Worm (Caenorhabditis elegans) whole organism, young adult: Measurements from ENCODE around the gene C49F8.3.

Experiments
- B0261.1 ChIP-seq: sonication (generic microtip); optimal IDR thresholded peaks from 2 replicates; lab custom pipeline; 2016; ENCODE audit warnings: mild to moderate bottlenecking, missing genetic modification characterization, moderate library complexity, missing compliant biosample characterization
- D2030.7 ChIP-seq: fragments of 200-800 bp; sonication (Bioruptor generic); IDR thresholded peaks from 2 replicates; pipeline ENCODE4 v1.3.6; 2022; ENCODE audit warnings: missing genetic modification reagents, missing genetic modification characterization, missing compliant biosample characterization
- F22D6.2 ChIP-seq: sonication (generic microtip); optimal IDR thresholded peaks from 2 replicates; lab custom pipeline; 2016; ENCODE audit warnings: mild to moderate bottlenecking, missing genetic modification characterization, missing compliant biosample characterization
- F23B12.7 ChIP-seq: sonication (generic microtip); optimal IDR thresholded peaks from 2 replicates; lab custom pipeline; 2017; ENCODE audit warnings: missing genetic modification characterization, mild to moderate bottlenecking, missing compliant biosample characterization, antibody characterized with exemption, moderate library complexity; ENCODE audit not compliant: insufficient read depth
- F49E8.2 ChIP-seq: sonication (generic microtip); optimal IDR thresholded peaks from 3 replicates; lab custom pipeline; 2017; ENCODE audit warnings: missing genetic modification characterization, mild to moderate bottlenecking, missing compliant biosample characterization, antibody characterized with exemption, moderate library complexity; ENCODE audit not compliant: insufficient read depth
- F52B5.7 ChIP-seq: sonication (generic microtip); optimal IDR thresholded peaks from 2 replicates; lab custom pipeline; 2016; ENCODE audit warnings: mild to moderate bottlenecking, missing genetic modification characterization, missing compliant biosample characterization
- F57A8.1 ChIP-seq: fragments of 200-800 bp; sonication (Bioruptor generic); optimal IDR thresholded peaks from 2 replicates; lab custom pipeline; 2018; ENCODE audit warnings: mild to moderate bottlenecking, missing genetic modification characterization, moderate library complexity, missing compliant biosample characterization
- T26A5.8 ChIP-seq: sonication (generic microtip); optimal IDR thresholded peaks from 2 replicates; lab custom pipeline; 2016; ENCODE audit warnings: missing genetic modification characterization, missing compliant biosample characterization
- Y95B8A.8 ChIP-seq: fragments of 200-800 bp; sonication (Bioruptor generic); IDR thresholded peaks from 2 replicates; pipeline ENCODE4 v1.3.6; 2022; ENCODE audit warnings: missing genetic modification reagents, missing genetic modification characterization, missing compliant biosample characterization
- ZK185.1 ChIP-seq: sonication (generic microtip); optimal IDR thresholded peaks from 2 replicates; lab custom pipeline; 2016; ENCODE audit warnings: mild to moderate bottlenecking, missing genetic modification characterization, missing compliant biosample characterization; ENCODE audit not compliant: poor library complexity, severe bottlenecking
- attf-5 ChIP-seq: fragments of 200-800 bp; sonication (Bioruptor generic); optimal IDR thresholded peaks from 2 replicates; lab custom pipeline; 2018; ENCODE audit warnings: mild to moderate bottlenecking, missing genetic modification characterization, missing compliant biosample characterization
- attf-6 ChIP-seq: fragments of 200-800 bp; sonication (Bioruptor generic); IDR thresholded peaks from 2 replicates; pipeline ENCODE4 v1.3.6; 2022; ENCODE audit warnings: missing genetic modification reagents, missing genetic modification characterization, missing compliant biosample characterization
- bed-1 ChIP-seq: fragments of 200-800 bp; sonication (Bioruptor generic); IDR thresholded peaks from 2 replicates; pipeline ENCODE4 v1.3.6; 2022; ENCODE audit warnings: missing genetic modification reagents, missing genetic modification characterization, missing compliant biosample characterization
- ceh-58 ChIP-seq: fragments of 200-800 bp; sonication (Bioruptor generic); IDR thresholded peaks from 2 replicates; pipeline ENCODE4 v1.3.6; 2022; ENCODE audit warnings: missing genetic modification characterization, missing compliant biosample characterization
- ceh-79 ChIP-seq: sonication (generic microtip); optimal IDR thresholded peaks from 2 replicates; lab custom pipeline; 2017; ENCODE audit warnings: mild to moderate bottlenecking, missing genetic modification characterization, missing compliant biosample characterization
- die-1 ChIP-seq: sonication (generic microtip); optimal IDR thresholded peaks from 2 replicates; lab custom pipeline; 2016; ENCODE audit warnings: missing genotype, mild to moderate bottlenecking, missing genetic modification characterization, missing compliant biosample characterization
- dox-1 ChIP-seq: fragments of 200-800 bp; sonication (Bioruptor generic); IDR thresholded peaks from 2 replicates; pipeline ENCODE4 v1.3.6; 2022; ENCODE audit warnings: missing genetic modification reagents, missing genetic modification characterization, missing compliant biosample characterization
- egl-44 ChIP-seq: fragments of 200-800 bp; sonication (Bioruptor generic); IDR thresholded peaks from 2 replicates; pipeline ENCODE4 v1.3.6; 2022; ENCODE audit warnings: missing genetic modification reagents, missing genetic modification characterization, missing compliant biosample characterization
- ekl-4 ChIP-seq: fragments of 200-800 bp; sonication (Bioruptor generic); IDR thresholded peaks from 2 replicates; pipeline ENCODE4 v1.3.6; 2022; ENCODE audit warnings: missing genetic modification reagents, missing genetic modification characterization, missing compliant biosample characterization
- ets-4 ChIP-seq: fragments of 200-800 bp; sonication (Bioruptor generic); optimal IDR thresholded peaks from 2 replicates; lab custom pipeline; 2018; ENCODE audit warnings: mild to moderate bottlenecking, missing genetic modification characterization, missing compliant biosample characterization
- hrde-1 ChIP-seq: sonication (generic microtip); optimal IDR thresholded peaks from 2 replicates; lab custom pipeline; 2016; ENCODE audit warnings: missing genetic modification characterization, mild to moderate bottlenecking, missing compliant biosample characterization, moderate library complexity, missing genotype, missing genetic modification reagents, borderline replicate concordance
- lag-1 ChIP-seq: fragments of 200-800 bp; sonication (Bioruptor generic); IDR thresholded peaks from 2 replicates; pipeline ENCODE4 v1.3.6; 2022; ENCODE audit warnings: missing genetic modification reagents, missing genetic modification characterization, missing compliant biosample characterization
- let-607 ChIP-seq, 2 experiments: fragments of 200-800 bp in 1 of 2; sonication (Bioruptor generic) in 1 of 2; sonication (generic microtip) in 1 of 2; optimal IDR thresholded peaks; 2 replicates each; lab custom pipeline; 2016 to 2018; ENCODE audit warnings: mild to moderate bottlenecking in 2 of 2, missing compliant biosample characterization in 2 of 2, missing genetic modification characterization in 2 of 2, moderate library complexity in 2 of 2, missing genotype in 1 of 2
- lin-35 ChIP-seq, 3 experiments: fragments of 150-350 bp in 2 of 3; sonication (generic microtip) in 1 of 3; optimal IDR thresholded peaks; 2 replicates each; lab custom pipeline; 2014 to 2018; ENCODE audit warnings: missing biosample characterization in 3 of 3, missing genetic modification characterization in 3 of 3, missing genetic modification reagents in 3 of 3
- lin-40 ChIP-seq: sonication (generic microtip); optimal IDR thresholded peaks from 2 replicates; lab custom pipeline; 2016; ENCODE audit warnings: missing genetic modification characterization, mild to moderate bottlenecking, missing compliant biosample characterization, missing genotype, missing genetic modification reagents
- lir-1 ChIP-seq: fragments of 200-800 bp; sonication (Bioruptor generic); conservative IDR thresholded peaks from 2 replicates; pipeline ENCODE4 v1.3.6; 2022; ENCODE audit warnings: missing genetic modification reagents, missing genetic modification characterization, missing compliant biosample characterization
- lsl-1 ChIP-seq: fragments of 200-800 bp; sonication (Bioruptor generic); optimal IDR thresholded peaks from 2 replicates; lab custom pipeline; 2018; ENCODE audit warnings: mild to moderate bottlenecking, missing genetic modification characterization, moderate library complexity, missing compliant biosample characterization
- madf-6 ChIP-seq: fragments of 200-800 bp; sonication (Bioruptor generic); IDR thresholded peaks from 2 replicates; pipeline ENCODE4 v1.3.6; 2022; ENCODE audit warnings: missing genetic modification reagents, missing genetic modification characterization, missing compliant biosample characterization
- madf-8 ChIP-seq: fragments of 200-800 bp; sonication (Bioruptor generic); conservative IDR thresholded peaks from 2 replicates; pipeline ENCODE4 v1.3.6; 2022; ENCODE audit warnings: missing genetic modification reagents, missing genetic modification characterization, missing compliant biosample characterization
- nfya-2 ChIP-seq: fragments of 200-800 bp; sonication (Bioruptor generic); IDR thresholded peaks from 2 replicates; pipeline ENCODE4 v1.3.6; 2022; ENCODE audit warnings: missing genetic modification reagents, missing genetic modification characterization, missing compliant biosample characterization
- nfyb-1 ChIP-seq: fragments of 200-800 bp; sonication (Bioruptor generic); IDR thresholded peaks from 2 replicates; pipeline ENCODE4 v1.3.6; 2022; ENCODE audit warnings: missing genetic modification reagents, missing genetic modification characterization, missing compliant biosample characterization
- nhr-120 ChIP-seq: fragments of 200-800 bp; sonication (Bioruptor generic); IDR thresholded peaks from 2 replicates; pipeline ENCODE4 v1.3.6; 2022; ENCODE audit warnings: missing genetic modification characterization, missing compliant biosample characterization
- nhr-179 ChIP-seq: sonication (generic microtip); optimal IDR thresholded peaks from 2 replicates; lab custom pipeline; 2016; ENCODE audit warnings: mild to moderate bottlenecking, missing genetic modification characterization, missing compliant biosample characterization
- nhr-80 ChIP-seq: sonication (generic microtip); optimal IDR thresholded peaks from 2 replicates; lab custom pipeline; 2016; ENCODE audit warnings: missing genetic modification characterization, missing compliant biosample characterization
- pbrm-1 ChIP-seq: fragments of 200-800 bp; sonication (Bioruptor generic); IDR thresholded peaks from 2 replicates; pipeline ENCODE4 v1.3.6; 2022; ENCODE audit warnings: missing genetic modification reagents, missing genetic modification characterization, missing compliant biosample characterization
- snpc-1.1 ChIP-seq: sonication (generic microtip); optimal IDR thresholded peaks from 2 replicates; lab custom pipeline; 2017; ENCODE audit warnings: missing genetic modification characterization, mild to moderate bottlenecking, missing compliant biosample characterization, antibody characterized with exemption, moderate library complexity, missing genotype, missing genetic modification reagents; ENCODE audit not compliant: insufficient read depth
- snpc-1.3 ChIP-seq: sonication (generic microtip); optimal IDR thresholded peaks from 2 replicates; lab custom pipeline; 2017; ENCODE audit warnings: missing genetic modification characterization, mild to moderate bottlenecking, missing compliant biosample characterization, antibody characterized with exemption, moderate library complexity, missing genotype, missing genetic modification reagents; ENCODE audit not compliant: insufficient read depth
- snpc-4 ChIP-seq, 5 experiments: fragments of 150-350 bp in 1 of 5; sonication (generic microtip) in 4 of 5; optimal IDR thresholded peaks; 2 replicates each; lab custom pipeline; 2014 to 2018; ENCODE audit warnings: missing genetic modification characterization in 5 of 5, missing biosample characterization in 3 of 5, antibody characterized with exemption in 2 of 5, mild to moderate bottlenecking in 2 of 5, missing compliant biosample characterization in 2 of 5, missing genotype in 2 of 5, moderate library complexity in 2 of 5, missing genetic modification reagents in 1 of 5
- somi-1 ChIP-seq: fragments of 200-800 bp; sonication (Bioruptor generic); optimal IDR thresholded peaks from 2 replicates; lab custom pipeline; 2018; ENCODE audit warnings: mild to moderate bottlenecking, missing genetic modification characterization, missing compliant biosample characterization
- sptf-2 ChIP-seq: fragments of 200-800 bp; sonication (Bioruptor generic); optimal IDR thresholded peaks from 2 replicates; lab custom pipeline; 2018; ENCODE audit warnings: mild to moderate bottlenecking, missing genetic modification characterization, missing compliant biosample characterization
- tbx-9 ChIP-seq: sonication (generic microtip); optimal IDR thresholded peaks from 2 replicates; lab custom pipeline; 2016; ENCODE audit warnings: borderline replicate concordance, missing genetic modification characterization, inconsistent platforms, missing compliant biosample characterization
- unc-130 ChIP-seq: sonication (generic microtip); optimal IDR thresholded peaks from 2 replicates; lab custom pipeline; 2016; ENCODE audit warnings: missing genetic modification reagents, missing genetic modification characterization, missing compliant biosample characterization
- unc-62 ChIP-seq: fragments of 150-350 bp; optimal IDR thresholded peaks from 2 replicates; lab custom pipeline; 2014; ENCODE audit warnings: missing biosample characterization, missing genetic modification reagents, missing genetic modification characterization
- zim-3 ChIP-seq: sonication (generic microtip); optimal IDR thresholded peaks from 2 replicates; lab custom pipeline; 2017; ENCODE audit warnings: mild to moderate bottlenecking, missing genetic modification characterization, moderate library complexity, missing compliant biosample characterization
- ztf-18 ChIP-seq: sonication (generic microtip); optimal IDR thresholded peaks from 2 replicates; lab custom pipeline; 2016; ENCODE audit warnings: missing genotype, mild to moderate bottlenecking, missing genetic modification characterization, missing compliant biosample characterization
- ztf-22 ChIP-seq: fragments of 200-800 bp; sonication (Bioruptor generic); optimal IDR thresholded peaks from 2 replicates; lab custom pipeline; 2018; ENCODE audit warnings: mild to moderate bottlenecking, missing genetic modification characterization, moderate library complexity, missing compliant biosample characterization
- ztf-26 ChIP-seq: sonication (generic microtip); optimal IDR thresholded peaks from 2 replicates; lab custom pipeline; 2017; ENCODE audit warnings: missing genetic modification characterization, missing compliant biosample characterization

C49F8.3 gene

DNA sequence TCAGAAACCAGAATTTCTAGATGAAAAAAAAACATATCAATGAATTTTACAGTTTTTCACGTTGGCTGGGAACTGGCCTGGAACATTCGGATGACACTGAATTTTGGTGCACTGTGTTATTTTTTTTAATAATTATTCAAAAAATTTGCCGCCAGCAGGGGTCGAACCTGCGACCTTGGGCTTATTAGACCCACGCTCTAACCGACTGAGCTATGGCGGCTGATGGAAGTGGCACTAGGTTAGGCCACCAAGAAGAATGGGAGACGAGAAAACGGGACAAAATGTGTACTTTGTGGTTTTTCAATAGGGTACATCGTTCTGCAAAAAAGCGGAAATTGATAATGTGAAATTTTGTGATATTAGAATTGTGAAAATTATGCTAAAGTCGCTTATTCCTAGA is 27.6 kb upstream of the C49F8.3 start (continued):
- TF ChIP-seq snpc-4 (GFP tag; optimal IDR thresholded peaks at IDR 0.05; lab: Kevin White, UChicago) (peak; percentile 75), snpc-4 (tag; optimal IDR thresholded peaks at IDR 0.05; lab: Kevin White, UChicago) (peak in 3 of 4 experiments; percentile 3 to 82 (median 72)), dox-1 (GFP tag; lab: Robert Waterston, UW) (no peak), lin-35 (GFP tag; optimal IDR thresholded peaks at IDR 0.05; lab: Kevin White, UChicago) (peak in 1 of 3 experiments; percentile 20), pbrm-1 (no peak; the same call in 1 of the 2 replicates), F22D6.2 (tag; lab: Kevin White, UChicago) (no peak), D2030.7 (GFP tag; lab: Robert Waterston, UW) (peak; percentile 50), zim-3 (tag; lab: Kevin White, UChicago) (peak; percentile 17), lir-1 (GFP tag; lab: Robert Waterston, UW) (no peak), lin-40 (tag; lab: Kevin White, UChicago) (peak; percentile 43), F57A8.1 (GFP tag; lab: Kevin White, UChicago) (no peak), snpc-1.3 (tag; lab: Kevin White, UChicago) (peak; percentile 39), T26A5.8 (tag; lab: Kevin White, UChicago) (no peak), ZK185.1 (peak; percentile 31), Y95B8A.8 (GFP tag; lab: Robert Waterston, UW) (no peak), hrde-1 (tag; lab: Kevin White, UChicago) (peak; percentile 22), B0261.1 (tag; lab: Kevin White, UChicago) (peak; percentile 77), F49E8.2 (no peak), madf-6 (GFP tag; lab: Robert Waterston, UW) (no peak; the same call in 1 of the 2 replicates), ztf-26 (tag; lab: Kevin White, UChicago) (no peak), unc-130 (GFP tag; lab: Kevin White, UChicago) (no peak), egl-44 (GFP tag; lab: Robert Waterston, UW) (peak; percentile 50; the same call in 1 of the 2 replicates), let-607 (tag; optimal IDR thresholded peaks at IDR 0.05; lab: Kevin White, UChicago) (peak in 1 of 2 experiments; percentile 12), somi-1 (peak; percentile 23), F52B5.7 (tag; lab: Kevin White, UChicago) (no peak), ekl-4 (peak; percentile 37; the same call in 1 of the 2 replicates), ceh-79 (tag; lab: Kevin White, UChicago) (peak; percentile 13), unc-62 (no peak), nhr-120 (GFP tag; lab: Robert Waterston, UW) (no peak), nhr-179 (tag; lab: Kevin White, UChicago) (no peak), F23B12.7 (peak; percentile 64), lsl-1 (GFP tag; lab: Kevin White, UChicago) (no peak), ets-4 (GFP tag; lab: Kevin White, UChicago) (no peak), nfya-2 (GFP tag; lab: Robert Waterston, UW) (no peak), snpc-1.1 (tag; lab: Kevin White, UChicago) (peak; percentile 17), nhr-80 (tag; lab: Kevin White, UChicago) (peak; percentile 8), bed-1 (GFP tag; lab: Robert Waterston, UW) (no peak), madf-8 (no peak), sptf-2 (GFP tag; lab: Kevin White, UChicago) (no peak), attf-6 (GFP tag; lab: Robert Waterston, UW) (no peak), die-1 (peak; percentile 65), ceh-58 (GFP tag; lab: Robert Waterston, UW) (no peak), ztf-22 (GFP tag; lab: Kevin White, UChicago) (no peak), lag-1 (no peak), tbx-9 (tag; lab: Kevin White, UChicago) (no peak), ztf-18 (tag; lab: Kevin White, UChicago) (peak; percentile 40), attf-5 (no peak), nfyb-1 (GFP tag; lab: Robert Waterston, UW) (peak; percentile 44; the same call in 1 of the 2 replicates)
